Fruit fly (Drosophila melanogaster): ENCODE data around the gene CG42587.

CG42587 gene

DNA sequence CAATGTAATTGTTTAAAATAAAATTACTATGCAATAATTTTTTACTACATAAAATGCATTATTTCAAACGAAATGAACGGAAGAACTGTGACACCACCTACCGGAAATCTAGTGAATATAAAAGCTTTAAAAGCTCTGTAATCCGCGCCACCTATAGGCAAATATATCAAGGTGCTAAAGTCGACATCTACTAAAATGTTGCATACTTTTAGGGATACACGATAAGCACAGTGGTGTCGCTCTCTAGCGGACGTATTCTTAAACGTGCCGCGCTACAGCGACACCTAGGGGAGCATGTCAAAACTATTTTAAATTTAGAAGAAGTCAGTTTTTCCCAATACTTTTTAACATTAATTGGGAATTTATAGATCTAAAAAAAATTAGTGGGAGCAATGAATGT is 38.8 kb downstream of the CG42587 start (continued):
- TF ChIP-seq CG12219 (GFP tag; optimal IDR thresholded peaks at IDR 0.05) (no peak), her (GFP tag; optimal IDR thresholded peaks at IDR 0.05) (peak; percentile 76), lov (optimal IDR thresholded peaks at IDR 0.05) (no peak), lov (GFP tag; IDR thresholded peaks at IDR 0.05) (peak; percentile 73; the same call in 1 of the 3 replicates), Nf-YC (tag; optimal IDR thresholded peaks at IDR 0.05) (peak; percentile 60), schlank (tag; optimal IDR thresholded peaks at IDR 0.05) (no peak), toy (GFP tag; IDR thresholded peaks at IDR 0.05) (no peak; the same call in 1 of the 2 replicates), CG7963 (GFP tag; IDR thresholded peaks at IDR 0.05; ENCODE audit: partially characterized antibody) (no peak), CG6791 (GFP tag; IDR thresholded peaks at IDR 0.05; ENCODE audit: partially characterized antibody) (peak; percentile 72; the same call in 2 of the 3 replicates), CG32772 (GFP tag; IDR thresholded peaks at IDR 0.05) (peak; percentile 77), eyg (GFP tag; optimal IDR thresholded peaks at IDR 0.05) (no peak), mam (GFP tag; optimal IDR thresholded peaks at IDR 0.05) (peak; percentile 69), wek (GFP tag; optimal IDR thresholded peaks at IDR 0.05) (peak; percentile 28), btn (GFP tag; optimal IDR thresholded peaks at IDR 0.05) (peak; percentile 70), D (optimal IDR thresholded peaks at IDR 0.05) (no peak), D (GFP tag; optimal IDR thresholded peaks at IDR 0.05) (peak; percentile 43), CG1233 (GFP tag; optimal IDR thresholded peaks at IDR 0.05) (peak; percentile 77), CG6254 (GFP tag; optimal IDR thresholded peaks at IDR 0.05) (no peak), CG11696 (GFP tag; IDR thresholded peaks at IDR 0.05) (0 out of 2 replicates have a peak, but pooled peaks have one; percentile 28), Eip74EF (GFP tag; optimal IDR thresholded peaks at IDR 0.05) (no peak), CG18764 (GFP tag; optimal IDR thresholded peaks at IDR 0.05) (peak; percentile 61), klu (GFP tag; IDR thresholded peaks at IDR 0.05) (0 out of 2 replicates have a peak, but pooled peaks have one; percentile 34), Bgb (GFP tag; IDR thresholded peaks at IDR 0.05; ENCODE audit: partially characterized antibody) (peak; percentile 52; the same call in 1 of the 2 replicates), CG2116 (GFP tag; optimal IDR thresholded peaks at IDR 0.05) (peak; percentile 20), Asciz (GFP tag; optimal IDR thresholded peaks at IDR 0.05) (peak; percentile 56), MESR4 (GFP tag; optimal IDR thresholded peaks at IDR 0.05) (no peak), CG18599 (GFP tag; optimal IDR thresholded peaks at IDR 0.05) (peak; percentile 51), dimm (GFP tag; IDR thresholded peaks at IDR 0.05) (peak; percentile 29; the same call in 1 of the 2 replicates), Rfx (GFP tag; IDR thresholded peaks at IDR 0.05) (peak; percentile 87), Sry-δ (GFP tag; optimal IDR thresholded peaks at IDR 0.05) (peak; percentile 50), grn (GFP tag; optimal IDR thresholded peaks at IDR 0.05) (peak; percentile 13), ara (GFP tag; IDR thresholded peaks at IDR 0.05) (peak; percentile 66), sisA (GFP tag; IDR thresholded peaks at IDR 0.05) (peak; percentile 77), HLH3B (GFP tag; IDR thresholded peaks at IDR 0.05) (peak; percentile 72), CG16863 (GFP tag; optimal IDR thresholded peaks at IDR 0.05) (peak; percentile 69), ssp (GFP tag; IDR thresholded peaks at IDR 0.05) (peak; percentile 64), phol (tag; optimal IDR thresholded peaks at IDR 0.05) (peak; percentile 55), NFAT (GFP tag; IDR thresholded peaks at IDR 0.05) (peak; percentile 91), CG11247 (GFP tag; IDR thresholded peaks at IDR 0.05) (peak; percentile 88), Ets65A (GFP tag) (peak; percentile 96), ham (GFP tag; IDR thresholded peaks at IDR 0.05) (no peak), CG2129 (GFP tag; IDR thresholded peaks at IDR 0.05; ENCODE audit: partially characterized antibody) (no peak), fru (optimal IDR thresholded peaks at IDR 0.05) (no peak), chif (GFP tag; optimal IDR thresholded peaks at IDR 0.05) (peak; percentile 65 to 88), fd102C (GFP tag; optimal IDR thresholded peaks at IDR 0.05) (peak; percentile 23), Doc3 (GFP tag; IDR thresholded peaks at IDR 0.05; ENCODE audit: partially characterized antibody) (no peak), CG16779 (GFP tag; IDR thresholded peaks at IDR 0.05) (peak; percentile 59; the same call in 1 of the 2 replicates), CG7987 (GFP tag; optimal IDR thresholded peaks at IDR 0.05) (peak; percentile 89), tll (GFP tag; optimal IDR thresholded peaks at IDR 0.05) (peak in 1 of 2 experiments; percentile 37), Chrac-16 (GFP tag; optimal IDR thresholded peaks at IDR 0.05) (peak; percentile 72), Gug (GFP tag; IDR thresholded peaks at IDR 0.05) (peak; percentile 63; the same call in 3 of the 4 replicates)

Measured in whole organism, embryonic.